Worm (Caenorhabditis elegans): ENCODE measurements around the gene Y54G2A.18.

DNA sequence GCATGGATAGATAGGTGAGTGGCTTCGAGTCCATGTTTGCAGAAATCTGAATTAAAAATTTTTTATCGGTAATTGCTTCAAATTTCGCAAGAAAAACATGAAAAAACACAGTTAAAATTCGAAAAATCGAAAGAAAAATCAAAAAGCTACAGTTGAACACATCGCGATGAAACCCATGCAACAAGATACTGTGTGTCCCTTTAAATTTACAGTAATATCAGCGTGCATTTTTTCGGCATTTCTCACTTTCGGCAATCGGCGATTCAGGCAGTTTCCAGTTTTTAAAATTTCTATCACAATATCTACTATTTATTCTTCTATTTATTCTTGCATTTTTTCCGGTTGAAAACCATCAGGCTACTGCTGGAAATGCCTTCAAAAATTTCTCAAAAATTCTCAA lies 29.9 kb upstream of the Y54G2A.18 start, which contains the start of gene fbxc-45:
- no peak for TF ChIP-seq eyg-1 (tag; optimal IDR thresholded peaks at IDR 0.05)
- no peak for TF ChIP-seq unc-42 (tag; optimal IDR thresholded peaks at IDR 0.05)
- no peak for TF ChIP-seq fkh-10 (GFP tag; optimal IDR thresholded peaks at IDR 0.05)
- no peak for TF ChIP-seq odd-2 (tag; optimal IDR thresholded peaks at IDR 0.05)
- TF ChIP-seq Y22D7AL.16 (tag; optimal IDR thresholded peaks at IDR 0.05) = no peak
- TF ChIP-seq ama-1 (optimal IDR thresholded peaks at IDR 0.05) = no peak
- no peak for TF ChIP-seq elt-2 (tag; optimal IDR thresholded peaks at IDR 0.05)
- no peak for TF ChIP-seq ttx-3 (tag; optimal IDR thresholded peaks at IDR 0.05)
- TF ChIP-seq fkh-6 (tag; optimal IDR thresholded peaks at IDR 0.05) = no peak
- TF ChIP-seq ceh-48 (tag; optimal IDR thresholded peaks at IDR 0.05) = no peak

All from whole organism, late embryonic.